Worm (Caenorhabditis elegans) whole organism, L4/young adult: Measurements from ENCODE around the gene Y37A1B.4.

Source experiments
- dao-5 ChIP-seq: sonication (generic microtip); optimal IDR thresholded peaks from 2 replicates; lab custom pipeline; 2016; ENCODE audit warnings: missing genotype, missing genetic modification characterization, moderate library complexity, missing compliant biosample characterization
- him-1 ChIP-seq: sonication (generic microtip); optimal IDR thresholded peaks from 2 replicates; lab custom pipeline; 2016; ENCODE audit warnings: missing genotype, missing genetic modification reagents, missing genetic modification characterization, missing compliant biosample characterization

DNA sequence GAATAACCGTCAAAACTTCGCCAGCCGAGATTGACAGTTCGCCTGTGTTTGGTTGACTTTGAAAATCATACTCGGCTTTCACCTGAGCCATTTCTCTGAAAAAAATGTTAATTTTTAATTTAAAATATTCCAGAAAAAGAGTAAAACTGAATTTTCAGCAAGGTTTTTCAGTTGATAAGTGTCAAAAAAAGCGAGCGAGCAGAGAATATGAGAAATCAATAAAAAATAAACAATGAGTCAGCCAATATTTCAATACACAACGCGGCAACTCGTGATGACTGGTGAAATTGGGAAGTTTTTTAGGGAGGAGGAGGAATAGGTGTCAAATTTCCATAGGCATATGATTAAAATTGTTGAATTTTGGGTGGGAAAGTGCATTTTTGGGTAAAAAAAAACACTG lies 9.2 kb upstream of the Y37A1B.4 start, which contains the start of gene lst-4:
- TF ChIP-seq him-1 (tag; lab: Kevin White, UChicago) (no peak), dao-5 (tag; lab: Kevin White, UChicago) (no peak)
